Fruit fly (Drosophila melanogaster): ENCODE results near the gene CG32219.

The CG32219 gene

dm6 chr3L:19945469-19945868 lies 5.5 kb downstream of the CG32219 start (continued):
- no peak for TF ChIP-seq cad (GFP tag; optimal IDR thresholded peaks at IDR 0.05)
- TF ChIP-seq CG6683 (GFP tag; optimal IDR thresholded peaks at IDR 0.05): no peak
- no peak for TF ChIP-seq nom (GFP tag; optimal IDR thresholded peaks at IDR 0.05)
- TF ChIP-seq gro (GFP tag; optimal IDR thresholded peaks at IDR 0.05): no peak
- no peak for TF ChIP-seq dati (GFP tag; IDR thresholded peaks at IDR 0.05)
- TF ChIP-seq twi (tag; optimal IDR thresholded peaks at IDR 0.05): no peak
- no peak for TF ChIP-seq Jarid2 (GFP tag; optimal IDR thresholded peaks at IDR 0.05)
- no peak; the same call in 1 of the 2 replicates for TF ChIP-seq CG14441 (GFP tag; IDR thresholded peaks at IDR 0.05)
- no peak for TF ChIP-seq CG10267 (tag; optimal IDR thresholded peaks at IDR 0.05)
- no peak for TF ChIP-seq Nf-YC (tag; optimal IDR thresholded peaks at IDR 0.05)
- no peak for TF ChIP-seq ham (GFP tag; IDR thresholded peaks at IDR 0.05)
- TF ChIP-seq CG17359 (tag; optimal IDR thresholded peaks at IDR 0.05): no peak
- TF ChIP-seq CG9817 (tag; optimal IDR thresholded peaks at IDR 0.05): no peak
- no peak for TF ChIP-seq CG4328 (GFP tag; optimal IDR thresholded peaks at IDR 0.05)
- TF ChIP-seq CG18476 (GFP tag; optimal IDR thresholded peaks at IDR 0.05): peak; percentile 1
- TF ChIP-seq Blimp-1 (GFP tag; optimal IDR thresholded peaks at IDR 0.05): peak; percentile 39
- TF ChIP-seq CG10321 (GFP tag; IDR thresholded peaks at IDR 0.05): no peak
- no peak for TF ChIP-seq trem (tag; optimal IDR thresholded peaks at IDR 0.05)
- no peak for TF ChIP-seq fd102C (GFP tag; optimal IDR thresholded peaks at IDR 0.05)
- TF ChIP-seq CG16779 (GFP tag; IDR thresholded peaks at IDR 0.05): no peak
- TF ChIP-seq ATbp (GFP tag; optimal IDR thresholded peaks at IDR 0.05): no peak
- no peak for TF ChIP-seq CG5245 (GFP tag; optimal IDR thresholded peaks at IDR 0.05)
- no peak for TF ChIP-seq Eip74EF (GFP tag; optimal IDR thresholded peaks at IDR 0.05)
- TF ChIP-seq C15 (GFP tag; IDR thresholded peaks at IDR 0.05): no peak
- no peak for TF ChIP-seq fd3F (GFP tag; optimal IDR thresholded peaks at IDR 0.05)
- peak; percentile 45 for TF ChIP-seq CG11504 (tag; optimal IDR thresholded peaks at IDR 0.05)
- no peak for TF ChIP-seq Stat92E (GFP tag; optimal IDR thresholded peaks at IDR 0.05)
- no peak for TF ChIP-seq GATAe (GFP tag; conservative IDR thresholded peaks at IDR 0.05)
- peak in 1 of 2 experiments; percentile 80 for TF ChIP-seq Pdp1 (GFP tag; optimal IDR thresholded peaks at IDR 0.05)
- no peak for TF ChIP-seq Hsf (GFP tag; optimal IDR thresholded peaks at IDR 0.05)
- no peak for TF ChIP-seq ERR (GFP tag; optimal IDR thresholded peaks at IDR 0.05)
- TF ChIP-seq CG16813 (GFP tag; IDR thresholded peaks at IDR 0.05; ENCODE audit: partially characterized antibody): no peak
- TF ChIP-seq Sox102F (GFP tag; optimal IDR thresholded peaks at IDR 0.05): peak; percentile 52
- no peak for TF ChIP-seq E2f2 (GFP tag; IDR thresholded peaks at IDR 0.05)
- no peak for TF ChIP-seq CG4617 (GFP tag; optimal IDR thresholded peaks at IDR 0.05; ENCODE audit: borderline replicate concordance)
- peak; percentile 2 for TF ChIP-seq CG12942 (GFP tag; optimal IDR thresholded peaks at IDR 0.05)
- TF ChIP-seq zf30C (GFP tag; optimal IDR thresholded peaks at IDR 0.05): no peak
- TF ChIP-seq CG31388 (GFP tag; optimal IDR thresholded peaks at IDR 0.05): no peak
- TF ChIP-seq HmgZ (tag; optimal IDR thresholded peaks at IDR 0.05): no peak
- TF ChIP-seq CG8089 (GFP tag; optimal IDR thresholded peaks at IDR 0.05): no peak
- peak; percentile 7 for TF ChIP-seq Hr3 (GFP tag; optimal IDR thresholded peaks at IDR 0.05)
- no peak for TF ChIP-seq jigr1 (GFP tag; IDR thresholded peaks at IDR 0.05)
- peak; percentile 3 for TF ChIP-seq Sox100B (GFP tag; optimal IDR thresholded peaks at IDR 0.05)
- 0 out of 4 replicates have a peak, but pooled peaks have one; percentile 32 for TF ChIP-seq chinmo (GFP tag; IDR thresholded peaks at IDR 0.05; ENCODE audit: partially characterized antibody)
- no peak for TF ChIP-seq CG17568 (GFP tag; optimal IDR thresholded peaks at IDR 0.05)
- no peak for TF ChIP-seq Mrtf (GFP tag; IDR thresholded peaks at IDR 0.05)
- peak; percentile 40 for TF ChIP-seq CG7839 (tag; optimal IDR thresholded peaks at IDR 0.05)
- no peak for TF ChIP-seq CG6791 (GFP tag; IDR thresholded peaks at IDR 0.05; ENCODE audit: partially characterized antibody)
- TF ChIP-seq esg (GFP tag; conservative IDR thresholded peaks at IDR 0.05): no peak
- TF ChIP-seq dmrt11E (tag; optimal IDR thresholded peaks at IDR 0.05): no peak

All from whole organism, embryonic.